In genomic region chrIII:6513759-6514158, ce11 we compare ENCODE assay signal across 3 worm cellular contexts.
TF ChIP-seq lines count a peak whose summit lies in the region.

No protein-coding gene starts in this region.

TF ChIP-seq in whole organism, L4 larva, 104 proteins besides CTCF, POLR2A, EP300 and RAD21:
- TF ChIP-seq F26F4.8 (GFP tag; conservative IDR thresholded peaks at IDR 0.05; lab: Robert Waterston, UW) (0 out of 2 replicates have a peak, but pooled peaks have one; percentile 8), lim-7 (GFP tag; IDR thresholded peaks at IDR 0.05; lab: Robert Waterston, UW) (0 out of 2 replicates have a peak, but pooled peaks have one; percentile 54), F44E2.7 (GFP tag; IDR thresholded peaks at IDR 0.05; lab: Robert Waterston, UW) (peak; percentile 61; the same call in 1 of the 2 replicates)
TF ChIP-seq in whole organism, L4 larva: peak in this region for 3; not testable (repeated sequence) for 101.

TF ChIP-seq in whole organism, mixed stage, embryonic, 35 proteins besides CTCF, POLR2A, EP300 and RAD21:
- peak; percentile 78 for TF ChIP-seq zip-8 (tag; optimal IDR thresholded peaks at IDR 0.05; lab: Kevin White, UChicago)

TF ChIP-seq in whole organism, young adult, 124 proteins besides CTCF, POLR2A, EP300 and RAD21:
- TF ChIP-seq tbp1 (GFP tag; optimal IDR thresholded peaks at IDR 0.05; lab: Kevin White, UChicago) (peak; percentile 81), ztf-25 (GFP tag; IDR thresholded peaks at IDR 0.05; lab: Robert Waterston, UW) (peak; percentile 36; the same call in 1 of the 2 replicates), B0261.1 (tag; optimal IDR thresholded peaks at IDR 0.05; lab: Kevin White, UChicago) (peak; percentile 56), rpc-1 (optimal IDR thresholded peaks at IDR 0.05; lab: Kevin White, UChicago) (peak; percentile 44), rpc-1 (tag; optimal IDR thresholded peaks at IDR 0.05; lab: Kevin White, UChicago) (peak; percentile 75), him-1 (tag; optimal IDR thresholded peaks at IDR 0.05; lab: Kevin White, UChicago) (peak; percentile 70), F23B12.7 (tag; optimal IDR thresholded peaks at IDR 0.05; lab: Kevin White, UChicago; ENCODE audit: insufficient read depth) (peak; percentile 33), lin-26 (GFP tag; IDR thresholded peaks at IDR 0.05; lab: Robert Waterston, UW) (peak; percentile 73)
TF ChIP-seq in whole organism, young adult: peak in this region for 7; not testable (repeated sequence) for 117.
